Worm (Caenorhabditis elegans): ENCODE results near the gene clec-57.

ce11 chrV:14482728-14483210 lies 13.7 kb downstream of the clec-57 start, which contains the start of gene R02D5.3:
- TF ChIP-seq ztf-18 (tag; optimal IDR thresholded peaks at IDR 0.05) = no peak
- no peak for TF ChIP-seq Y79H2A.3 (GFP tag; conservative IDR thresholded peaks at IDR 0.05)
- TF ChIP-seq madf-10 (tag; optimal IDR thresholded peaks at IDR 0.05) = no peak
- no peak for TF ChIP-seq F37B4.10 (GFP tag; IDR thresholded peaks at IDR 0.05)
- no peak for TF ChIP-seq zim-3 (tag; optimal IDR thresholded peaks at IDR 0.05)
- no peak for TF ChIP-seq bed-1 (GFP tag; IDR thresholded peaks at IDR 0.05)
- TF ChIP-seq cebp-2 (GFP tag; IDR thresholded peaks at IDR 0.05) = no peak
- TF ChIP-seq F10E7.11 (tag; optimal IDR thresholded peaks at IDR 0.05) = no peak
- no peak for TF ChIP-seq snpc-3.4 (tag; optimal IDR thresholded peaks at IDR 0.05)

All from whole organism, young adult.